Worm (Caenorhabditis elegans) whole organism, L4 larva: ENCODE results near the gene tomm-20.

Experiments
- F10B5.3 ChIP-seq: sonication (generic microtip); optimal IDR thresholded peaks from 2 replicates; lab custom pipeline; 2016; ENCODE audit warnings: mild to moderate bottlenecking, missing genetic modification characterization, missing compliant biosample characterization
- F37D6.2 ChIP-seq: sonication (generic microtip); optimal IDR thresholded peaks from 2 replicates; lab custom pipeline; 2016; ENCODE audit warnings: mild to moderate bottlenecking, missing genetic modification characterization, missing compliant biosample characterization
- F49E8.2 ChIP-seq: sonication (generic microtip); optimal IDR thresholded peaks from 2 replicates; lab custom pipeline; 2016; ENCODE audit warnings: missing compliant biosample characterization, mild to moderate bottlenecking, missing genetic modification characterization, borderline replicate concordance
- T20F7.1 ChIP-seq: fragments of 200-800 bp; sonication (Bioruptor generic); optimal IDR thresholded peaks from 2 replicates; lab custom pipeline; 2018; ENCODE audit warnings: mild to moderate bottlenecking, missing genetic modification characterization, missing compliant biosample characterization
- Y75B8A.6 ChIP-seq: fragments of 200-800 bp; sonication (Bioruptor generic); IDR thresholded peaks from 2 replicates; pipeline ENCODE4 v1.3.6; 2022; ENCODE audit warnings: missing genetic modification reagents, missing genetic modification characterization, missing compliant biosample characterization
- ZK546.5 ChIP-seq, 2 experiments: sonication (generic microtip); optimal IDR thresholded peaks; 2 replicates each; lab custom pipeline; 2017; ENCODE audit warnings: missing biosample characterization in 2 of 2, missing genetic modification characterization in 2 of 2
- aha-1 ChIP-seq: fragments of 150-350 bp; peaks from one replicate; lab custom pipeline; 2014; ENCODE audit warnings: missing biosample characterization, missing genetic modification characterization
- aly-2 ChIP-seq: sonication (generic microtip); optimal IDR thresholded peaks from 2 replicates; lab custom pipeline; 2018; ENCODE audit warnings: missing biosample characterization, missing genetic modification characterization
- ceh-28 ChIP-seq: fragments of 150-350 bp; optimal IDR thresholded peaks from 2 replicates; lab custom pipeline; 2014; ENCODE audit warnings: missing biosample characterization, missing genetic modification reagents, missing genetic modification characterization
- ceh-32 ChIP-seq: sonication (generic microtip); optimal IDR thresholded peaks from 2 replicates; lab custom pipeline; 2016; ENCODE audit warnings: mild to moderate bottlenecking, missing genetic modification characterization, missing compliant biosample characterization; ENCODE audit not compliant: poor library complexity
- ceh-44 ChIP-seq: fragments of 200-800 bp; sonication (Bioruptor generic); IDR thresholded peaks from 2 replicates; pipeline ENCODE4 v1.3.6; 2022; ENCODE audit warnings: missing genetic modification reagents, missing genetic modification characterization, missing compliant biosample characterization
- cey-2 ChIP-seq: sonication (generic microtip); optimal IDR thresholded peaks from 3 replicates; lab custom pipeline; 2017; ENCODE audit warnings: missing genetic modification characterization, mild to moderate bottlenecking, missing compliant biosample characterization, antibody characterized with exemption, borderline replicate concordance; ENCODE audit not compliant: insufficient read depth
- ctbp-1 ChIP-seq: fragments of 200-800 bp; sonication (Bioruptor generic); IDR thresholded peaks from 2 replicates; pipeline ENCODE4 v1.3.6; 2022; ENCODE audit warnings: missing genetic modification reagents, missing genetic modification characterization, missing compliant biosample characterization
- daf-16 ChIP-seq, 3 experiments: sonication (generic microtip); optimal IDR thresholded peaks; 2 replicates each; lab custom pipeline; 2016 to 2017; ENCODE audit warnings: missing genetic modification characterization in 3 of 3, missing genetic modification reagents in 3 of 3, mild to moderate bottlenecking in 2 of 3, missing compliant biosample characterization in 2 of 3, missing biosample characterization in 1 of 3, moderate library complexity in 1 of 3
- daf-8 ChIP-seq: fragments of 200-800 bp; sonication (Bioruptor generic); IDR thresholded peaks from 2 replicates; pipeline ENCODE4 v1.3.6; 2022; ENCODE audit warnings: missing genetic modification characterization, missing compliant biosample characterization
- dmd-6 ChIP-seq: fragments of 200-800 bp; sonication (Bioruptor generic); IDR thresholded peaks from 2 replicates; pipeline ENCODE4 v1.3.6; 2022; ENCODE audit warnings: missing genetic modification reagents, missing genetic modification characterization, missing compliant biosample characterization
- dmd-9 ChIP-seq: fragments of 200-800 bp; sonication (Bioruptor generic); IDR thresholded peaks from 2 replicates; pipeline ENCODE4 v1.3.6; 2022; ENCODE audit warnings: missing genetic modification reagents, missing genetic modification characterization, missing compliant biosample characterization
- dpl-1 ChIP-seq: fragments of 150-350 bp; optimal IDR thresholded peaks from 2 replicates; lab custom pipeline; 2014; ENCODE audit warnings: missing biosample characterization, missing genetic modification reagents, missing genetic modification characterization
- duxl-1 ChIP-seq: sonication (generic microtip); optimal IDR thresholded peaks from 2 replicates; lab custom pipeline; 2016; ENCODE audit warnings: mild to moderate bottlenecking, missing genetic modification characterization, moderate library complexity, missing compliant biosample characterization; ENCODE audit not compliant: poor library complexity
- fos-1 ChIP-seq: fragments of 150-350 bp; optimal IDR thresholded peaks from 2 replicates; lab custom pipeline; 2014; ENCODE audit warnings: missing biosample characterization, missing genetic modification characterization
- gei-8 ChIP-seq: fragments of 200-800 bp; sonication (Bioruptor generic); optimal IDR thresholded peaks from 2 replicates; lab custom pipeline; 2018; ENCODE audit warnings: mild to moderate bottlenecking, missing genetic modification characterization, missing compliant biosample characterization
- jun-1 ChIP-seq: fragments of 150-350 bp; optimal IDR thresholded peaks from 2 replicates; lab custom pipeline; 2014; ENCODE audit warnings: missing biosample characterization, missing genetic modification reagents, missing genetic modification characterization
- lir-3 ChIP-seq: sonication (generic microtip); optimal IDR thresholded peaks from 2 replicates; lab custom pipeline; 2016; ENCODE audit warnings: mild to moderate bottlenecking, missing genetic modification characterization, missing compliant biosample characterization
- madf-5 ChIP-seq, 2 experiments: fragments of 200-800 bp; sonication (Bioruptor generic); IDR thresholded peaks; 2 replicates each; pipeline ENCODE4 v1.3.6; 2022; ENCODE audit warnings: missing compliant biosample characterization in 2 of 2, missing genetic modification characterization in 2 of 2
- mes-2 ChIP-seq: sonication (generic microtip); optimal IDR thresholded peaks from 2 replicates; lab custom pipeline; 2016; ENCODE audit warnings: missing genotype, mild to moderate bottlenecking, missing genetic modification characterization, missing compliant biosample characterization; ENCODE audit not compliant: poor library complexity, severe bottlenecking
- mxl-2 ChIP-seq: fragments of 200-800 bp; sonication (Bioruptor generic); conservative IDR thresholded peaks from 2 replicates; pipeline ENCODE4 v1.3.6; 2022; ENCODE audit warnings: missing genetic modification reagents, missing genetic modification characterization, missing compliant biosample characterization
- nhr-10 ChIP-seq: fragments of 150-350 bp; optimal IDR thresholded peaks from 2 replicates; lab custom pipeline; 2014; ENCODE audit warnings: missing biosample characterization, missing genetic modification characterization
- nhr-102 ChIP-seq: sonication (generic microtip); optimal IDR thresholded peaks from 2 replicates; lab custom pipeline; 2016; ENCODE audit warnings: mild to moderate bottlenecking, missing genetic modification characterization, moderate library complexity, missing compliant biosample characterization
- nhr-111 ChIP-seq: fragments of 200-800 bp; sonication (Bioruptor generic); optimal IDR thresholded peaks from 2 replicates; lab custom pipeline; 2018; ENCODE audit warnings: mild to moderate bottlenecking, missing genetic modification characterization, missing compliant biosample characterization
- nhr-25 ChIP-seq: sonication (generic microtip); optimal IDR thresholded peaks from 2 replicates; lab custom pipeline; 2017; ENCODE audit warnings: missing genetic modification characterization, mild to moderate bottlenecking, missing compliant biosample characterization, antibody characterized with exemption, moderate library complexity, borderline replicate concordance; ENCODE audit not compliant: insufficient read depth
- nhr-28 ChIP-seq: fragments of 150-350 bp; optimal IDR thresholded peaks from 2 replicates; lab custom pipeline; 2014; ENCODE audit warnings: missing biosample characterization, missing genetic modification characterization
- nhr-42 ChIP-seq: fragments of 200-800 bp; sonication (Bioruptor generic); IDR thresholded peaks from 2 replicates; pipeline ENCODE4 v1.3.6; 2022; ENCODE audit warnings: missing genetic modification characterization, missing compliant biosample characterization
- pqm-1 ChIP-seq: sonication (generic microtip); optimal IDR thresholded peaks from 2 replicates; lab custom pipeline; 2017; ENCODE audit warnings: missing biosample characterization, missing genetic modification characterization
- snpc-1.2 ChIP-seq: fragments of 200-800 bp; sonication (Bioruptor generic); IDR thresholded peaks from 2 replicates; pipeline ENCODE4 v1.3.6; 2022; ENCODE audit warnings: missing genetic modification reagents, missing genetic modification characterization, missing compliant biosample characterization
- snpc-4 ChIP-seq: fragments of 150-350 bp; optimal IDR thresholded peaks from 2 replicates; lab custom pipeline; 2014; ENCODE audit warnings: missing biosample characterization, missing genetic modification characterization
- tra-1 ChIP-seq: fragments of 200-800 bp; sonication (Bioruptor generic); IDR thresholded peaks from 2 replicates; pipeline ENCODE4 v1.3.6; 2022; ENCODE audit warnings: missing genetic modification reagents, missing genetic modification characterization, missing compliant biosample characterization
- unc-39 ChIP-seq: sonication (generic microtip); optimal IDR thresholded peaks from 2 replicates; lab custom pipeline; 2017; ENCODE audit warnings: missing biosample characterization, missing genetic modification characterization
- unc-62 ChIP-seq, 3 experiments: fragments of 150-350 bp in 1 of 3; sonication (generic microtip); optimal IDR thresholded peaks in 2 of 3; peaks in 1 of 3; 1 replicate in 1 of 3; 2 replicates in 2 of 3; lab custom pipeline; 2014 to 2017; ENCODE audit warnings: missing biosample characterization in 3 of 3, missing genetic modification characterization in 3 of 3, missing genetic modification reagents in 3 of 3, missing genotype in 1 of 3
- zip-2 ChIP-seq: fragments of 150-350 bp; optimal IDR thresholded peaks from 2 replicates; lab custom pipeline; 2014; ENCODE audit warnings: missing biosample characterization, missing genetic modification characterization
- ztf-7 ChIP-seq: fragments of 150-350 bp; optimal IDR thresholded peaks from 2 replicates; lab custom pipeline; 2014; ENCODE audit warnings: missing biosample characterization, missing genetic modification characterization

Gene tomm-20

DNA sequence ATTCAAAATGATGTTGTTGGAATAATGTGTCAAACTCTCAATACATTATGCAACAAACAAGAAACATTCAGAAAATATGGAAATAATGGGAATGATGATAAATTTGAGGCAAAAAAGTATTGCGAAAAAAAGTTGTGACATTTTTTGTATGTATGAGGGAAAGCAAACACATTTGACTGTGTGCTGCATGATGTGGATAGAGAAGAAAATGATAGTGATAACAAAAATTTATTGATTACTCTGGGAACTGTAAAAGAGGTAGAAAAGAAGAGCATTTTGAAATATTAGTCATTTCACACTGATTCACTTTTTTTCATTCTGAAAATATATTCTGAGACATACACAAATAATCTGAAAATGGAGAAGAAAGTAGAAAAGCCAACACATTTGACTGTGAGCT, 4.6 kb upstream of the tomm-20 start:
- TF ChIP-seq lir-3 (tag; lab: Kevin White, UChicago) (no peak), F49E8.2 (no peak), madf-5 (GFP tag; IDR thresholded peaks at IDR 0.05; lab: Robert Waterston, UW) (no peak), F37D6.2 (no peak), nhr-28 (tag; lab: Kevin White, UChicago) (peak; percentile 26), daf-16 (GFP tag; optimal IDR thresholded peaks at IDR 0.05; lab: Kevin White, UChicago) (no peak), daf-16 (tag; optimal IDR thresholded peaks at IDR 0.05; lab: Kevin White, UChicago) (peak; percentile 17), dmd-9 (GFP tag; lab: Robert Waterston, UW) (no peak), ztf-7 (tag; lab: Kevin White, UChicago) (no peak), unc-39 (tag; lab: Kevin White, UChicago) (no peak), pqm-1 (tag; lab: Kevin White, UChicago) (peak; percentile 27), F10B5.3 (tag; lab: Kevin White, UChicago) (no peak), unc-62 (GFP tag; optimal IDR thresholded peaks at IDR 0.05 in 1 of 2; lab: Kevin White, UChicago) (peak in 1 of 2 experiments; percentile 58), unc-62 (tag; optimal IDR thresholded peaks at IDR 0.05; lab: Kevin White, UChicago) (no peak), mes-2 (tag; lab: Kevin White, UChicago) (no peak), nhr-111 (GFP tag; lab: Kevin White, UChicago) (no peak), nhr-10 (no peak), tra-1 (no peak)

- TF ChIP-seq cey-2, result no peak
- no peak for TF ChIP-seq nhr-25 (tag; lab: Kevin White, UChicago)
- TF ChIP-seq ZK546.5 (tag; optimal IDR thresholded peaks at IDR 0.05; lab: Kevin White, UChicago), result no peak
- no peak for TF ChIP-seq dmd-6 (GFP tag; lab: Robert Waterston, UW)
- TF ChIP-seq mxl-2 (GFP tag; lab: Robert Waterston, UW), result no peak
- TF ChIP-seq ctbp-1 (GFP tag; lab: Robert Waterston, UW), result no peak
- TF ChIP-seq gei-8 (GFP tag; lab: Kevin White, UChicago), result no peak
- TF ChIP-seq snpc-4 (tag; lab: Kevin White, UChicago), result no peak
- no peak for TF ChIP-seq duxl-1 (tag; lab: Kevin White, UChicago)
- no peak for TF ChIP-seq daf-8 (GFP tag; lab: Robert Waterston, UW)
- no peak for TF ChIP-seq ztf-7 (tag; lab: Kevin White, UChicago)
- no peak for TF ChIP-seq nhr-28 (tag; lab: Kevin White, UChicago)
- TF ChIP-seq nhr-102 (tag; lab: Kevin White, UChicago), result no peak
- TF ChIP-seq ceh-32 (tag; lab: Kevin White, UChicago), result no peak
- no peak for TF ChIP-seq jun-1 (tag; lab: Kevin White, UChicago)
- TF ChIP-seq Y75B8A.6 (GFP tag; lab: Robert Waterston, UW), result no peak
- TF ChIP-seq nhr-10, result no peak
- TF ChIP-seq, all 104 proteins: peak for 0
Observed at ce11 chrV:12345808-12346207, 2.5 kb upstream of the tomm-20 start, which contains the start of gene snb-2. TSS of gene snb-2 (minus strand) at chrV:12345908.

- TF ChIP-seq Y75B8A.6 (GFP tag; lab: Robert Waterston, UW) (no peak), unc-62 (GFP tag; optimal IDR thresholded peaks at IDR 0.05 in 1 of 2; lab: Kevin White, UChicago) (no peak), unc-62 (tag; optimal IDR thresholded peaks at IDR 0.05; lab: Kevin White, UChicago) (no peak), F49E8.2 (no peak), nhr-28 (tag; lab: Kevin White, UChicago) (no peak), zip-2 (no peak)
- TF ChIP-seq, all 104 proteins: peak for 0
Observed at ce11 chrV:12344845-12345244, 1.6 kb upstream of the tomm-20 start, which contains the start of gene F23H12.3. TSS of gene F23H12.3 (plus strand) at chrV:12345145.

ce11 chrV:12337894-12338293, 5.4 kb downstream of the tomm-20 start, which contains the start of gene twk-13:
TSS of gene twk-13 (minus strand) at chrV:12337994.
- TF ChIP-seq ceh-44 (GFP tag; lab: Robert Waterston, UW), result no peak
- no peak for TF ChIP-seq ceh-32 (tag; lab: Kevin White, UChicago)
- TF ChIP-seq nhr-28 (tag; lab: Kevin White, UChicago), result no peak
- TF ChIP-seq snpc-1.2 (GFP tag; lab: Robert Waterston, UW), result no peak
- TF ChIP-seq aha-1 (tag; lab: Kevin White, UChicago), result no peak
- TF ChIP-seq nhr-42 (GFP tag; lab: Robert Waterston, UW), result no peak
- no peak for TF ChIP-seq dpl-1 (GFP tag; lab: Kevin White, UChicago)
- no peak for TF ChIP-seq pqm-1 (tag; lab: Kevin White, UChicago)
- TF ChIP-seq ceh-28 (tag; lab: Kevin White, UChicago), result no peak
- no peak for TF ChIP-seq aly-2 (tag; lab: Kevin White, UChicago)
- TF ChIP-seq T20F7.1 (GFP tag; lab: Kevin White, UChicago), result no peak
- no peak for TF ChIP-seq fos-1 (tag; lab: Kevin White, UChicago)
- no peak for TF ChIP-seq ztf-7 (tag; lab: Kevin White, UChicago)
